Fruit fly (Drosophila melanogaster): Measurements from ENCODE around the gene ppk22.

Gene ppk22

dm6 chr3R:24816993-24817854 is 42.4 kb downstream of the ppk22 start, which contains the start of the genes CG5808 and Saf-B (continued):
- TF ChIP-seq CG10979 (tag; optimal IDR thresholded peaks at IDR 0.05) (peak; percentile 28), D (optimal IDR thresholded peaks at IDR 0.05) (no peak), D (GFP tag; optimal IDR thresholded peaks at IDR 0.05) (peak; percentile 27), CG8765 (GFP tag; IDR thresholded peaks at IDR 0.05) (no peak), knrl (GFP tag; IDR thresholded peaks at IDR 0.05; ENCODE audit: partially characterized antibody) (peak; percentile 83; the same call in 2 of the 3 replicates), so (GFP tag; IDR thresholded peaks at IDR 0.05) (no peak), ro (GFP tag; IDR thresholded peaks at IDR 0.05) (no peak), CG32767 (GFP tag; IDR thresholded peaks at IDR 0.05) (peak; percentile 81; the same call in 1 of the 2 replicates), Scr (GFP tag; IDR thresholded peaks at IDR 0.05; ENCODE audit: partially characterized antibody) (peak; percentile 86), Mad (GFP tag; optimal IDR thresholded peaks at IDR 0.05) (no peak), Dek (tag; optimal IDR thresholded peaks at IDR 0.05) (peak; percentile 33), CG17385 (GFP tag; optimal IDR thresholded peaks at IDR 0.05) (no peak), CG32772 (GFP tag; IDR thresholded peaks at IDR 0.05) (no peak; the same call in 1 of the 2 replicates), Dll (GFP tag; IDR thresholded peaks at IDR 0.05; ENCODE audit: partially characterized antibody) (peak; percentile 84), CG4424 (GFP tag; optimal IDR thresholded peaks at IDR 0.05) (peak; percentile 58), CG2712 (tag; optimal IDR thresholded peaks at IDR 0.05) (peak; percentile 61), CG15601 (tag; optimal IDR thresholded peaks at IDR 0.05) (no peak), Ssrp (tag; optimal IDR thresholded peaks at IDR 0.05) (peak; percentile 41), gcm2 (GFP tag; optimal IDR thresholded peaks at IDR 0.05) (no peak), Sry-β (GFP tag; optimal IDR thresholded peaks at IDR 0.05) (peak; percentile 10), TFAM (GFP tag; optimal IDR thresholded peaks at IDR 0.05) (no peak), CG7271 (tag; optimal IDR thresholded peaks at IDR 0.05) (peak; percentile 7), Med (GFP tag) (peak; percentile 78), CG10959 (GFP tag; IDR thresholded peaks at IDR 0.05) (no peak), CG3407 (GFP tag; optimal IDR thresholded peaks at IDR 0.05) (no peak), CG3281 (GFP tag; optimal IDR thresholded peaks at IDR 0.05) (no peak), CG2889 (GFP tag; IDR thresholded peaks at IDR 0.05) (no peak), Aef1 (GFP tag; IDR thresholded peaks at IDR 0.05) (peak; percentile 42), CG30020 (tag; optimal IDR thresholded peaks at IDR 0.05) (peak; percentile 56), CG10654 (GFP tag; optimal IDR thresholded peaks at IDR 0.05) (peak; percentile 60), HLH4C (GFP tag; IDR thresholded peaks at IDR 0.05; ENCODE audit: partially characterized antibody) (peak; percentile 95), CG6689 (GFP tag; IDR thresholded peaks at IDR 0.05) (peak; percentile 70), CoRest (tag; optimal IDR thresholded peaks at IDR 0.05) (peak; percentile 65), CG17829 (tag; optimal IDR thresholded peaks at IDR 0.05) (peak; percentile 71), CG3995 (GFP tag; optimal IDR thresholded peaks at IDR 0.05) (peak; percentile 54), CG1792 (GFP tag; optimal IDR thresholded peaks at IDR 0.05) (no peak), dan (GFP tag; IDR thresholded peaks at IDR 0.05) (no peak), CG2120 (GFP tag; optimal IDR thresholded peaks at IDR 0.05) (peak; percentile 22), Mrtf (GFP tag; IDR thresholded peaks at IDR 0.05) (no peak), CG32532 (GFP tag; IDR thresholded peaks at IDR 0.05) (peak; percentile 36), CG1647 (GFP tag; optimal IDR thresholded peaks at IDR 0.05) (no peak), p53 (GFP tag; optimal IDR thresholded peaks at IDR 0.05) (no peak), CG5245 (GFP tag; optimal IDR thresholded peaks at IDR 0.05) (peak; percentile 57), ara (GFP tag; IDR thresholded peaks at IDR 0.05) (no peak), Opbp (GFP tag; IDR thresholded peaks at IDR 0.05; ENCODE audit: partially characterized antibody) (peak; percentile 80), fu2 (GFP tag; optimal IDR thresholded peaks at IDR 0.05) (no peak), corto (GFP tag; optimal IDR thresholded peaks at IDR 0.05) (no peak), nerfin-1 (tag; optimal IDR thresholded peaks at IDR 0.05) (peak; percentile 49), CTCF (GFP tag; optimal IDR thresholded peaks at IDR 0.05) (no peak), Awh (GFP tag; IDR thresholded peaks at IDR 0.05) (no peak)
